Fruit fly (Drosophila melanogaster): ENCODE results near the gene CG45690.

- TF ChIP-seq CG8478 (optimal IDR thresholded peaks at IDR 0.05) (no peak), pho (GFP tag; optimal IDR thresholded peaks at IDR 0.05) (no peak), CG17361 (GFP tag; IDR thresholded peaks at IDR 0.05) (no peak)
These were observed 45.0 kb upstream of the CG45690 start for dm6 chr2L:10613104-10613503.

Data from whole organism, embryonic.